Worm (Caenorhabditis elegans) whole organism, late embryonic: ENCODE results near the gene C38C3.4.

ENCODE experiments used
- C08G9.2 ChIP-seq: sonication (generic microtip); optimal IDR thresholded peaks from 2 replicates; lab custom pipeline; 2016; ENCODE audit warnings: mild to moderate bottlenecking, missing genetic modification characterization, moderate library complexity, missing compliant biosample characterization
- C38D4.7 ChIP-seq: fragments of 200-800 bp; sonication (Bioruptor generic); optimal IDR thresholded peaks from 2 replicates; lab custom pipeline; 2018; ENCODE audit warnings: mild to moderate bottlenecking, missing genetic modification characterization, moderate library complexity, missing compliant biosample characterization
- K02D7.2 ChIP-seq: sonication (generic microtip); optimal IDR thresholded peaks from 2 replicates; lab custom pipeline; 2017; ENCODE audit warnings: mild to moderate bottlenecking, missing genetic modification characterization, missing compliant biosample characterization
- T23F11.4 ChIP-seq: fragments of 200-800 bp; sonication (Bioruptor generic); optimal IDR thresholded peaks from 2 replicates; lab custom pipeline; 2018; ENCODE audit warnings: mild to moderate bottlenecking, missing genetic modification characterization, missing compliant biosample characterization
- ceh-14 ChIP-seq: sonication (generic microtip); optimal IDR thresholded peaks from 2 replicates; lab custom pipeline; 2016; ENCODE audit warnings: missing genotype, missing genetic modification characterization, missing compliant biosample characterization
- ceh-18 ChIP-seq: sonication (generic microtip); optimal IDR thresholded peaks from 2 replicates; lab custom pipeline; 2016; ENCODE audit warnings: missing genetic modification characterization, missing compliant biosample characterization
- ceh-2 ChIP-seq: sonication (generic microtip); optimal IDR thresholded peaks from 2 replicates; lab custom pipeline; 2016; ENCODE audit warnings: missing genotype, missing genetic modification characterization, missing compliant biosample characterization
- ceh-22 ChIP-seq: sonication (generic microtip); optimal IDR thresholded peaks from 2 replicates; lab custom pipeline; 2017; ENCODE audit warnings: missing biosample characterization, missing genetic modification characterization
- ceh-24 ChIP-seq: sonication (generic microtip); optimal IDR thresholded peaks from 2 replicates; lab custom pipeline; 2016; ENCODE audit warnings: mild to moderate bottlenecking, missing genetic modification characterization, missing compliant biosample characterization
- ceh-31 ChIP-seq: sonication (generic microtip); optimal IDR thresholded peaks from 2 replicates; lab custom pipeline; 2016; ENCODE audit warnings: missing genetic modification characterization, missing compliant biosample characterization
- ceh-34 ChIP-seq: sonication (generic microtip); optimal IDR thresholded peaks from 2 replicates; lab custom pipeline; 2016; ENCODE audit warnings: mild to moderate bottlenecking, missing genetic modification characterization, missing compliant biosample characterization
- ceh-45 ChIP-seq: fragments of 200-800 bp; sonication (Bioruptor generic); IDR thresholded peaks from 2 replicates; pipeline ENCODE4 v1.3.6; 2022; ENCODE audit warnings: missing genetic modification reagents, missing genetic modification characterization, missing compliant biosample characterization
- ceh-48 ChIP-seq: sonication (generic microtip); optimal IDR thresholded peaks from 2 replicates; lab custom pipeline; 2016; ENCODE audit warnings: missing genetic modification characterization, inconsistent platforms, missing compliant biosample characterization
- ceh-9 ChIP-seq: sonication (generic microtip); optimal IDR thresholded peaks from 2 replicates; lab custom pipeline; 2016; ENCODE audit warnings: mild to moderate bottlenecking, missing genetic modification characterization, inconsistent platforms, missing compliant biosample characterization
- che-1 ChIP-seq: sonication (generic microtip); optimal IDR thresholded peaks from 2 replicates; lab custom pipeline; 2016; ENCODE audit warnings: mild to moderate bottlenecking, missing genetic modification characterization, missing compliant biosample characterization
- dve-1 ChIP-seq: sonication (generic microtip); optimal IDR thresholded peaks from 2 replicates; lab custom pipeline; 2017; ENCODE audit warnings: antibody characterized with exemption, mild to moderate bottlenecking, missing genetic modification characterization, missing compliant biosample characterization
- elt-2 ChIP-seq: sonication (generic microtip); optimal IDR thresholded peaks from 2 replicates; lab custom pipeline; 2016; ENCODE audit warnings: missing genetic modification reagents, missing genetic modification characterization, missing compliant biosample characterization
- elt-4 ChIP-seq: sonication (generic microtip); optimal IDR thresholded peaks from 2 replicates; lab custom pipeline; 2016; ENCODE audit warnings: missing genetic modification characterization, missing compliant biosample characterization
- fkh-10 ChIP-seq: fragments of 150-350 bp; optimal IDR thresholded peaks from 2 replicates; lab custom pipeline; 2014; ENCODE audit warnings: missing biosample characterization, missing genetic modification reagents, missing genetic modification characterization
- gmeb-2 ChIP-seq: sonication (generic microtip); optimal IDR thresholded peaks from 2 replicates; lab custom pipeline; 2016; ENCODE audit warnings: missing genetic modification characterization, inconsistent platforms, missing compliant biosample characterization
- hlh-13 ChIP-seq: fragments of 200-800 bp; sonication (Bioruptor generic); optimal IDR thresholded peaks from 2 replicates; lab custom pipeline; 2018; ENCODE audit warnings: mild to moderate bottlenecking, missing genetic modification characterization, missing compliant biosample characterization
- hlh-30 ChIP-seq: sonication (generic microtip); optimal IDR thresholded peaks from 2 replicates; lab custom pipeline; 2017; ENCODE audit warnings: antibody characterized with exemption, missing genetic modification characterization, missing compliant biosample characterization; ENCODE audit not compliant: insufficient read depth
- hlh-6 ChIP-seq: sonication (generic microtip); optimal IDR thresholded peaks from 2 replicates; lab custom pipeline; 2016; ENCODE audit warnings: missing genotype, missing genetic modification characterization, missing compliant biosample characterization
- mec-3 ChIP-seq: sonication (generic microtip); optimal IDR thresholded peaks from 2 replicates; lab custom pipeline; 2016; ENCODE audit warnings: borderline replicate concordance, missing genetic modification characterization, missing compliant biosample characterization
- nhr-11 ChIP-seq: fragments of 150-350 bp; optimal IDR thresholded peaks from 2 replicates; lab custom pipeline; 2014; ENCODE audit warnings: missing biosample characterization, missing genetic modification characterization
- nhr-232 ChIP-seq: sonication (generic microtip); optimal IDR thresholded peaks from 2 replicates; lab custom pipeline; 2016; ENCODE audit warnings: missing genetic modification characterization, missing compliant biosample characterization
- npax-4 ChIP-seq: sonication (generic microtip); optimal IDR thresholded peaks from 2 replicates; lab custom pipeline; 2016; ENCODE audit warnings: missing genetic modification characterization, missing compliant biosample characterization
- odd-2 ChIP-seq: sonication (generic microtip); optimal IDR thresholded peaks from 2 replicates; lab custom pipeline; 2017; ENCODE audit warnings: antibody characterized with exemption, mild to moderate bottlenecking, missing genetic modification characterization, missing compliant biosample characterization
- pax-1 ChIP-seq: fragments of 150-350 bp; optimal IDR thresholded peaks from 2 replicates; lab custom pipeline; 2014; ENCODE audit warnings: missing biosample characterization, missing genetic modification characterization
- pha-2 ChIP-seq: sonication (generic microtip); optimal IDR thresholded peaks from 2 replicates; lab custom pipeline; 2017; ENCODE audit warnings: mild to moderate bottlenecking, missing genetic modification characterization, missing compliant biosample characterization
- pros-1 ChIP-seq: fragments of 150-350 bp; optimal IDR thresholded peaks from 2 replicates; lab custom pipeline; 2014; ENCODE audit warnings: missing biosample characterization, missing genetic modification reagents, missing genetic modification characterization
- rnt-1 ChIP-seq: sonication (generic microtip); optimal IDR thresholded peaks from 2 replicates; lab custom pipeline; 2016; ENCODE audit warnings: missing genetic modification characterization, missing compliant biosample characterization
- sdc-2 ChIP-seq: sonication (generic microtip); optimal IDR thresholded peaks from 2 replicates; lab custom pipeline; 2016; ENCODE audit warnings: missing genotype, missing genetic modification characterization, missing compliant biosample characterization
- sox-4 ChIP-seq: sonication (generic microtip); optimal IDR thresholded peaks from 2 replicates; lab custom pipeline; 2017; ENCODE audit warnings: mild to moderate bottlenecking, missing genetic modification characterization, inconsistent platforms, missing compliant biosample characterization
- syd-9 ChIP-seq: sonication (generic microtip); optimal IDR thresholded peaks from 2 replicates; lab custom pipeline; 2016; ENCODE audit warnings: mild to moderate bottlenecking, missing genetic modification characterization, moderate library complexity, missing compliant biosample characterization
- tbx-2 ChIP-seq: sonication (generic microtip); optimal IDR thresholded peaks from 2 replicates; lab custom pipeline; 2016; ENCODE audit warnings: missing genetic modification characterization, missing compliant biosample characterization
- tbx-7 ChIP-seq: sonication (generic microtip); optimal IDR thresholded peaks from 2 replicates; lab custom pipeline; 2016; ENCODE audit warnings: missing genotype, missing genetic modification characterization, missing compliant biosample characterization
- unc-42 ChIP-seq: sonication (generic microtip); optimal IDR thresholded peaks from 2 replicates; lab custom pipeline; 2016; ENCODE audit warnings: missing genotype, missing genetic modification characterization, missing compliant biosample characterization
- unc-86 ChIP-seq: sonication (generic microtip); optimal IDR thresholded peaks from 2 replicates; lab custom pipeline; 2016; ENCODE audit warnings: missing genetic modification characterization, missing compliant biosample characterization
- zip-5 ChIP-seq: sonication (generic microtip); optimal IDR thresholded peaks from 2 replicates; lab custom pipeline; 2016; ENCODE audit warnings: missing genetic modification characterization, missing compliant biosample characterization

The C38C3.4 gene

DNA sequence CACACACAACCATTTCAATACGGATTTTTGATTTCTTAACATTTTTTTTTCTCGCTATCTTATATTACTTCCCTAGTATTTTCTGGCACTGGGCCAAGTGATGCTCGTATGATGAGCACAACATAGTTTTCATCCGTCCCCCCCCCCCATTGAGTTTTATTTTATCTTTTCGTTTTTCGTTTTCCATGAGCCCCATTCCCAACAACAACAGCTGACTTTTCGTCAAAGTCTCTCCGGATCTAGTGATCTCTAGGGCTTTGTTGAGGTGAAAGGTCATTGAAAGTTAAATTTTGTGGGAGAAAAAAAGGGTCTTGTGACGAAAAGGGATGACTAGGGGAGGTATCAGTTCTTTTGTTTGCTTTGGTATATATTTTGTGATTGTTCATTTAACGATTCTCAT is 1.0 kb upstream of the C38C3.4 start:
- TF ChIP-seq hlh-6 (tag; lab: Kevin White, UChicago) (no peak), ceh-18 (tag; lab: Kevin White, UChicago) (peak; percentile 60), fkh-10 (GFP tag; lab: Kevin White, UChicago) (no peak), rnt-1 (tag; lab: Kevin White, UChicago) (no peak)
- TF ChIP-seq, all 69 proteins: peak for 1

ce11 chrV:1486031-1486430 is 4.2 kb downstream of the C38C3.4 start:
- TF ChIP-seq ceh-14 (no peak), unc-42 (peak; percentile 67)

- TF ChIP-seq unc-86, result no peak
Measured at ce11 chrV:1487262-1487661, 5.4 kb downstream of the C38C3.4 start.

ce11 chrV:1488642-1489041 is 6.8 kb downstream of the C38C3.4 start:
- TF ChIP-seq unc-42, result no peak
- TF ChIP-seq K02D7.2 (tag; lab: Kevin White, UChicago), result no peak
- TF ChIP-seq ceh-48 (tag; lab: Kevin White, UChicago), result no peak
- TF ChIP-seq odd-2 (tag; lab: Kevin White, UChicago), result no peak
- TF ChIP-seq nhr-232 (tag; lab: Kevin White, UChicago), result no peak
- TF ChIP-seq dve-1 (tag; lab: Kevin White, UChicago), result no peak
- no peak for TF ChIP-seq ceh-45 (GFP tag; lab: Robert Waterston, UW)
- no peak for TF ChIP-seq ceh-14

- peak; percentile 70 for TF ChIP-seq dve-1 (tag; lab: Kevin White, UChicago)
Measured at ce11 chrV:1490874-1491273, 9.0 kb downstream of the C38C3.4 start.

ce11 chrV:1491510-1491909 is 9.7 kb downstream of the C38C3.4 start, which contains the start of gene C38C3.6:
Gene C38C3.6 (minus strand): TSS chrV:1491610.
- TF ChIP-seq che-1 (tag; lab: Kevin White, UChicago) (no peak), npax-4 (tag; lab: Kevin White, UChicago) (no peak), ceh-22 (tag; lab: Kevin White, UChicago) (no peak), tbx-2 (tag; lab: Kevin White, UChicago) (no peak), hlh-30 (tag; lab: Kevin White, UChicago) (no peak), ceh-31 (tag; lab: Kevin White, UChicago) (no peak), sdc-2 (tag; lab: Kevin White, UChicago) (no peak), unc-42 (no peak), elt-4 (no peak), dve-1 (tag; lab: Kevin White, UChicago) (no peak), nhr-11 (no peak), pha-2 (no peak), ceh-24 (no peak), pros-1 (tag; lab: Kevin White, UChicago) (no peak), zip-5 (tag; lab: Kevin White, UChicago) (no peak), ceh-2 (tag; lab: Kevin White, UChicago) (no peak), fkh-10 (GFP tag; lab: Kevin White, UChicago) (no peak), sox-4 (no peak), ceh-34 (no peak)

ce11 chrV:1494469-1494868 is 12.6 kb downstream of the C38C3.4 start, which contains the start of gene spig-7:
Gene spig-7 (plus strand): TSS chrV:1494769.
- TF ChIP-seq C08G9.2 (no peak), C38D4.7 (no peak), fkh-10 (GFP tag; lab: Kevin White, UChicago) (no peak), elt-2 (tag; lab: Kevin White, UChicago) (no peak), hlh-13 (GFP tag; lab: Kevin White, UChicago) (no peak), ceh-9 (no peak), hlh-30 (tag; lab: Kevin White, UChicago) (no peak), tbx-7 (tag; lab: Kevin White, UChicago) (no peak), pax-1 (tag; lab: Kevin White, UChicago) (no peak), syd-9 (tag; lab: Kevin White, UChicago) (no peak), T23F11.4 (GFP tag; lab: Kevin White, UChicago) (no peak), gmeb-2 (tag; lab: Kevin White, UChicago) (no peak), mec-3 (no peak), rnt-1 (tag; lab: Kevin White, UChicago) (no peak), ceh-45 (GFP tag; lab: Robert Waterston, UW) (no peak), odd-2 (tag; lab: Kevin White, UChicago) (no peak), K02D7.2 (tag; lab: Kevin White, UChicago) (no peak)
